Fruit fly (Drosophila melanogaster) whole organism, embryonic: ENCODE results near the gene CG15927.

Experiments used
- Ada2b ChIP-seq: fragments of 200-800 bp; sonication (Bioruptor generic); IDR thresholded peaks from 2 replicates; pipeline ENCODE4 v1.3.6; 2022; ENCODE audit warnings: missing biosample characterization, missing genetic modification characterization
- BEAF-32 ChIP-seq: fragments of 200-800 bp; sonication (Bioruptor generic); optimal IDR thresholded peaks from 3 replicates; lab custom pipeline; 2017; ENCODE audit warnings: missing biosample characterization, missing genetic modification characterization, mild to moderate bottlenecking, moderate library complexity, missing genetic modification reagents
- CG10147 ChIP-seq: fragments of 200-800 bp; sonication (Bioruptor generic); optimal IDR thresholded peaks from 2 replicates; lab custom pipeline; 2019; ENCODE audit warnings: missing biosample characterization, mild to moderate bottlenecking, missing genetic modification characterization, moderate library complexity
- CG10274 ChIP-seq: fragments of 200-800 bp; sonication (Bioruptor generic); optimal IDR thresholded peaks from 3 replicates; lab custom pipeline; 2017; ENCODE audit warnings: missing biosample characterization, mild to moderate bottlenecking, missing genetic modification characterization
- CG10543 ChIP-seq: fragments of 200-800 bp; sonication (Bioruptor generic); optimal IDR thresholded peaks from 3 replicates; lab custom pipeline; 2017; ENCODE audit warnings: missing biosample characterization, mild to moderate bottlenecking, missing genetic modification characterization, moderate library complexity
- CG12219 ChIP-seq: fragments of 200-800 bp; sonication (Bioruptor generic); optimal IDR thresholded peaks from 3 replicates; lab custom pipeline; 2018; ENCODE audit warnings: missing biosample characterization, mild to moderate bottlenecking, missing genetic modification characterization
- CG12391 ChIP-seq: fragments of 200-800 bp; sonication (Bioruptor generic); optimal IDR thresholded peaks from 3 replicates; lab custom pipeline; 2018; ENCODE audit warnings: missing biosample characterization, mild to moderate bottlenecking, missing genetic modification characterization, moderate library complexity
- CG13287 ChIP-seq: fragments of 200-800 bp; sonication (Bioruptor generic); IDR thresholded peaks from 2 replicates; pipeline ENCODE4 v1.3.6; 2022; ENCODE audit warnings: missing biosample characterization, missing genetic modification characterization; ENCODE audit not compliant: partially characterized antibody
- CG13624 ChIP-seq: fragments of 200-800 bp; sonication (Bioruptor generic); optimal IDR thresholded peaks from 2 replicates; lab custom pipeline; 2016; ENCODE audit warnings: missing biosample characterization, missing genetic modification characterization
- CG14441 ChIP-seq: fragments of 200-800 bp; sonication (Bioruptor generic); IDR thresholded peaks from 2 replicates; pipeline ENCODE4 v1.3.6; 2022; ENCODE audit warnings: missing biosample characterization, missing genetic modification characterization
- CG17186 ChIP-seq: fragments of 200-800 bp; sonication (Bioruptor generic); optimal IDR thresholded peaks from 3 replicates; lab custom pipeline; 2017; ENCODE audit warnings: missing biosample characterization, missing genetic modification reagents, missing genetic modification characterization
- CG17361 ChIP-seq: fragments of 200-800 bp; sonication (Bioruptor generic); IDR thresholded peaks from 3 replicates; pipeline ENCODE4 v1.3.6; 2022; ENCODE audit warnings: missing biosample characterization, missing genetic modification characterization
- CG17385 ChIP-seq: fragments of 200-800 bp; sonication (Bioruptor generic); optimal IDR thresholded peaks from 3 replicates; lab custom pipeline; 2018; ENCODE audit warnings: missing biosample characterization, mild to moderate bottlenecking, missing genetic modification characterization
- CG1832 ChIP-seq: fragments of 200-800 bp; sonication (Bioruptor generic); optimal IDR thresholded peaks from 2 replicates; lab custom pipeline; 2017; ENCODE audit warnings: missing biosample characterization, mild to moderate bottlenecking, missing genetic modification characterization, inconsistent platforms
- CG31441 ChIP-seq: fragments of 200-800 bp; sonication (Bioruptor generic); IDR thresholded peaks from 2 replicates; pipeline ENCODE4 v1.3.6; 2022; ENCODE audit warnings: missing biosample characterization, missing genetic modification characterization
- CG34224 ChIP-seq: fragments of 200-800 bp; sonication (Bioruptor generic); IDR thresholded peaks from 3 replicates; pipeline ENCODE4 v1.3.6; 2022; ENCODE audit warnings: missing biosample characterization, missing genetic modification characterization; ENCODE audit not compliant: partially characterized antibody
- CG4424 ChIP-seq: fragments of 200-800 bp; sonication (Bioruptor generic); optimal IDR thresholded peaks from 3 replicates; lab custom pipeline; 2016; ENCODE audit warnings: missing biosample characterization, missing genetic modification characterization
- CG4617 ChIP-seq: fragments of 200-800 bp; sonication (Bioruptor generic); optimal IDR thresholded peaks from 3 replicates; lab custom pipeline; 2016; ENCODE audit warnings: missing biosample characterization, missing genetic modification characterization, borderline replicate concordance
- CG6813 ChIP-seq: fragments of 200-800 bp; sonication (Bioruptor generic); optimal IDR thresholded peaks from 2 replicates; lab custom pipeline; 2017; ENCODE audit warnings: missing biosample characterization, missing genetic modification characterization, mild to moderate bottlenecking, moderate library complexity, missing genetic modification reagents
- CG9609 ChIP-seq: fragments of 200-800 bp; sonication (Bioruptor generic); optimal IDR thresholded peaks from 3 replicates; lab custom pipeline; 2016; ENCODE audit warnings: missing biosample characterization, missing genetic modification characterization
- CG9797 ChIP-seq: fragments of 200-800 bp; sonication (Bioruptor generic); optimal IDR thresholded peaks from 3 replicates; lab custom pipeline; 2018; ENCODE audit warnings: missing biosample characterization, mild to moderate bottlenecking, missing genetic modification characterization
- Optix ChIP-seq: fragments of 200-800 bp; sonication (Bioruptor generic); IDR thresholded peaks from 3 replicates; pipeline ENCODE4 v1.3.6; 2022; ENCODE audit warnings: missing biosample characterization, missing genetic modification characterization
- Trl ChIP-seq, 3 experiments: fragments of >200 bp in 2 of 3; fragments of 200-800 bp in 1 of 3; sonication (Bioruptor generic) in 1 of 3; optimal IDR thresholded peaks; 2 replicates in 1 of 3; 3 replicates in 2 of 3; lab custom pipeline; 2016 to 2017; ENCODE audit warnings: missing biosample characterization in 1 of 3, missing genetic modification characterization in 1 of 3
- Xbp1 ChIP-seq: fragments of 200-800 bp; sonication (Bioruptor generic); optimal IDR thresholded peaks from 3 replicates; lab custom pipeline; 2016; ENCODE audit warnings: missing biosample characterization, mild to moderate bottlenecking, missing genetic modification characterization
- abd-A ChIP-seq: fragments of 200-800 bp; sonication (Bioruptor generic); optimal IDR thresholded peaks from 3 replicates; lab custom pipeline; 2019; ENCODE audit warnings: missing biosample characterization, mild to moderate bottlenecking, missing genetic modification characterization, moderate library complexity
- al ChIP-seq: fragments of 200-800 bp; sonication (Bioruptor generic); IDR thresholded peaks from 2 replicates; pipeline ENCODE4 v1.3.6; 2022; ENCODE audit warnings: missing biosample characterization, missing genetic modification characterization
- bsh ChIP-seq, 2 experiments: fragments of 200-800 bp; sonication (Bioruptor generic); optimal IDR thresholded peaks; 2 replicates each; lab custom pipeline; 2017 to 2018; ENCODE audit warnings: mild to moderate bottlenecking in 2 of 2, missing biosample characterization in 2 of 2, missing genetic modification characterization in 2 of 2, moderate library complexity in 1 of 2
- ci ChIP-seq: fragments of 200-800 bp; sonication (Bioruptor generic); IDR thresholded peaks from 3 replicates; pipeline ENCODE4 v1.3.6; 2022; ENCODE audit warnings: missing biosample characterization, missing genetic modification characterization
- cwo ChIP-seq: fragments of 200-800 bp; sonication (Bioruptor generic); optimal IDR thresholded peaks from 3 replicates; lab custom pipeline; 2017; ENCODE audit warnings: missing biosample characterization, missing genetic modification characterization, mild to moderate bottlenecking, moderate library complexity, missing genetic modification reagents
- da ChIP-seq: fragments of 200-800 bp; sonication (Bioruptor generic); optimal IDR thresholded peaks from 2 replicates; lab custom pipeline; 2016; ENCODE audit warnings: missing biosample characterization, missing genetic modification characterization
- fd64A ChIP-seq: fragments of 200-800 bp; sonication (Bioruptor generic); optimal IDR thresholded peaks from 3 replicates; lab custom pipeline; 2018; ENCODE audit warnings: missing biosample characterization, mild to moderate bottlenecking, missing genetic modification characterization
- hbn ChIP-seq: fragments of 200-800 bp; sonication (Bioruptor generic); IDR thresholded peaks from 2 replicates; pipeline ENCODE4 v1.3.6; 2022; ENCODE audit warnings: missing biosample characterization, missing genetic modification characterization; ENCODE audit not compliant: partially characterized antibody
- lab ChIP-seq: fragments of 200-800 bp; sonication (Bioruptor generic); optimal IDR thresholded peaks from 3 replicates; lab custom pipeline; 2017; ENCODE audit warnings: missing biosample characterization, missing genetic modification characterization, mild to moderate bottlenecking, moderate library complexity, missing genetic modification reagents
- lola ChIP-seq, 3 experiments: fragments of >200 bp in 2 of 3; fragments of 200-800 bp in 1 of 3; sonication (Bioruptor generic) in 1 of 3; optimal IDR thresholded peaks; 2 replicates each; lab custom pipeline; 2017 to 2019; ENCODE audit warnings: missing biosample characterization in 3 of 3, missing genetic modification characterization in 3 of 3, mild to moderate bottlenecking in 1 of 3, moderate library complexity in 1 of 3
- nmo ChIP-seq: fragments of 200-800 bp; sonication (Bioruptor generic); optimal IDR thresholded peaks from 2 replicates; lab custom pipeline; 2018; ENCODE audit warnings: missing biosample characterization, mild to moderate bottlenecking, missing genetic modification characterization, moderate library complexity
- prd ChIP-seq, 3 experiments: fragments of >200 bp in 2 of 3; fragments of 200-800 bp in 1 of 3; sonication (Bioruptor generic) in 1 of 3; optimal IDR thresholded peaks in 2 of 3; IDR thresholded peaks in 1 of 3; 2 replicates in 2 of 3; 3 replicates in 1 of 3; pipeline versions ENCODE4 v1.3.6 to Lab custom; 2017 to 2022; ENCODE audit warnings: missing biosample characterization in 1 of 3, missing genetic modification characterization in 1 of 3
- row ChIP-seq: fragments of 200-800 bp; sonication (Bioruptor generic); IDR thresholded peaks from 3 replicates; pipeline ENCODE4 v1.3.6; 2022; ENCODE audit warnings: missing biosample characterization, missing genetic modification characterization
- salm ChIP-seq: fragments of 200-800 bp; sonication (Bioruptor generic); optimal IDR thresholded peaks from 2 replicates; lab custom pipeline; 2018; ENCODE audit warnings: missing biosample characterization, mild to moderate bottlenecking, missing genetic modification characterization
- scrt ChIP-seq: fragments of 200-800 bp; sonication (Bioruptor generic); optimal IDR thresholded peaks from 2 replicates; lab custom pipeline; 2018; ENCODE audit warnings: missing biosample characterization, mild to moderate bottlenecking, missing genetic modification characterization, moderate library complexity
- stc ChIP-seq: fragments of 200-800 bp; sonication (Bioruptor generic); IDR thresholded peaks from 2 replicates; pipeline ENCODE4 v1.3.6; 2022; ENCODE audit warnings: missing biosample characterization, missing genetic modification characterization
- tap ChIP-seq: fragments of 200-800 bp; optimal IDR thresholded peaks from 3 replicates; lab custom pipeline; 2019; ENCODE audit warnings: missing biosample characterization, mild to moderate bottlenecking, missing genetic modification characterization, moderate library complexity
- tio ChIP-seq: fragments of 200-800 bp; sonication (Bioruptor generic); optimal IDR thresholded peaks from 2 replicates; lab custom pipeline; 2017; ENCODE audit warnings: missing biosample characterization, missing genetic modification characterization, inconsistent platforms
- tll ChIP-seq, 2 experiments: fragments of 200-800 bp in 1 of 2; fragments of >200 bp in 1 of 2; sonication (Bioruptor generic) in 1 of 2; optimal IDR thresholded peaks; 2 replicates each; lab custom pipeline; 2017 to 2019; ENCODE audit warnings: missing biosample characterization in 2 of 2, missing genetic modification characterization in 2 of 2, mild to moderate bottlenecking in 1 of 2, moderate library complexity in 1 of 2
- twi ChIP-seq: fragments of 200-800 bp; optimal IDR thresholded peaks from 2 replicates; lab custom pipeline; 2019; ENCODE audit warnings: missing biosample characterization, mild to moderate bottlenecking, missing genetic modification characterization, moderate library complexity
- unpg ChIP-seq: fragments of 200-800 bp; sonication (Bioruptor generic); optimal IDR thresholded peaks from 3 replicates; lab custom pipeline; 2018; ENCODE audit warnings: missing biosample characterization, mild to moderate bottlenecking, missing genetic modification characterization, moderate library complexity
- zfh2 ChIP-seq: fragments of 200-800 bp; sonication (Bioruptor generic); optimal IDR thresholded peaks from 2 replicates; lab custom pipeline; 2016; ENCODE audit warnings: missing biosample characterization, missing genetic modification characterization

CG15927 gene

DNA sequence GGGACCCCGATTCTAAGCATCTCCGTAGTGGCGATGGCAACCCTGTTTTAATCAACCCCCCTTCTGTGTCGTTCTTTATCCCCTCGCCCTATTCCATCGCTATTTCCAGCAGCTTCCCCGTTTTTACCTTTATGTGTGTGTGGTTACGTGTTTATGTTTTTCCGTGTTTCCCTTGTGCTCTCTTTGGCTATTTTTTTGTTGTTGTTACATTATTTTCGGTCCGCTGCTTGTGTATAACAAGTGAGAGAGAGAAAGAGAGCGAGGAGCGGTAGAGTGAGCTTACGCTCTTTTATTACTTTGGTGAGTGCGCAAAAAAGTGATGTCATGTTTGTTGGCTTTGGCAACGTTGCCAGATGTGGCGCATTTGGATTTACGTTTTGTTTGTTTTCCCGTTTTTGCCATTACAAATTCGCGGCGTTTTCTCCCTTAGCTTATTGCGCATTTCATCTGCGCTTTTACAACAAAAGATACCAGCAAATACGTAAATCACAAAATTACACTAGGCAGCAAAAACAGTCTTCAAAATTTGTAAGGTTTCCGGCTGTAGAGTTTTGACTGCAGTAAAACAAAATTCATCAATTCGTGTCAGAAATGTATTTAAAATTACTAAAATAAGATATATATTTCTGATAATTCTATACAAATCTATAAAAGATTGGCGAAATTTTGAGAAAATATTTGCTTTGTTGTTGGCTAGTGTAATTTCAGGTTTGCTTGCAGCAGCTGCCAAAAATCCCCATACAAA lies 15.8 kb downstream of the CG15927 start (continued):
- no peak for TF ChIP-seq CG9609
- TF ChIP-seq lola (GFP tag; optimal IDR thresholded peaks at IDR 0.05; lab: Kevin White, UChicago) = peak in 1 of 3 experiments; percentile 2
- peak; percentile 70 for TF ChIP-seq CG14441
- peak; percentile 62 for TF ChIP-seq cwo (GFP tag; lab: Kevin White, UChicago)
- no peak for TF ChIP-seq zfh2 (GFP tag; lab: Kevin White, UChicago)
- TF ChIP-seq CG31441 (GFP tag; lab: Robert Waterston, UW) = 0 out of 2 replicates have a peak, but pooled peaks have one; percentile 31
- peak; percentile 86 to 97 for TF ChIP-seq Trl (optimal IDR thresholded peaks at IDR 0.05; lab: Kevin White, UChicago)
- no peak for TF ChIP-seq Trl (GFP tag; optimal IDR thresholded peaks at IDR 0.05; lab: Kevin White, UChicago)
- peak; percentile 65 for TF ChIP-seq unpg (GFP tag; lab: Kevin White, UChicago)
- no peak; the same call in 1 of the 2 replicates for TF ChIP-seq CG13287
- peak; percentile 36 for TF ChIP-seq scrt (GFP tag; lab: Kevin White, UChicago)
- TF ChIP-seq BEAF-32 (GFP tag; lab: Kevin White, UChicago) = no peak
- TF ChIP-seq CG34224 (GFP tag; lab: Robert Waterston, UW) = peak; percentile 59
- TF ChIP-seq tio (GFP tag; lab: Kevin White, UChicago) = peak; percentile 29
- peak; percentile 71 for TF ChIP-seq CG10147 (GFP tag; lab: Kevin White, UChicago)
- no peak for TF ChIP-seq CG4617 (GFP tag; lab: Kevin White, UChicago)
- TF ChIP-seq CG13624 = peak; percentile 48
- peak; percentile 69 for TF ChIP-seq nmo (GFP tag; lab: Kevin White, UChicago)
- TF ChIP-seq CG17361 (GFP tag; lab: Robert Waterston, UW) = peak; percentile 53; the same call in 2 of the 3 replicates
- peak; percentile 93 for TF ChIP-seq abd-A (tag; lab: Kevin White, UChicago)
- no peak for TF ChIP-seq salm (tag; lab: Kevin White, UChicago)
- no peak for TF ChIP-seq CG17186
- no peak for TF ChIP-seq Xbp1
- peak; percentile 21 for TF ChIP-seq tap
- TF ChIP-seq CG17385 (GFP tag; lab: Kevin White, UChicago) = peak; percentile 66
- peak; percentile 37; the same call in 1 of the 2 replicates for TF ChIP-seq stc (GFP tag; lab: Robert Waterston, UW)
- TF ChIP-seq row (GFP tag; lab: Robert Waterston, UW) = peak; percentile 78
- peak; percentile 69 for TF ChIP-seq lab (GFP tag; lab: Kevin White, UChicago)
- TF ChIP-seq CG4424 = peak; percentile 24
- TF ChIP-seq CG12219 (GFP tag; lab: Kevin White, UChicago) = peak; percentile 12
- TF ChIP-seq al (GFP tag; lab: Robert Waterston, UW) = peak; percentile 72
- TF ChIP-seq fd64A = no peak
- TF ChIP-seq hbn (GFP tag; lab: Robert Waterston, UW) = no peak
- TF ChIP-seq da = no peak
- TF ChIP-seq Ada2b (GFP tag; lab: Robert Waterston, UW) = peak; percentile 59; the same call in 1 of the 2 replicates
- no peak for TF ChIP-seq prd (optimal IDR thresholded peaks at IDR 0.05; lab: Kevin White, UChicago)
- peak; percentile 70 for TF ChIP-seq prd (GFP tag; IDR thresholded peaks at IDR 0.05; lab: Robert Waterston, UW)
- TF ChIP-seq CG1832 (GFP tag; lab: Kevin White, UChicago) = no peak
- TF ChIP-seq CG9797 (GFP tag; lab: Kevin White, UChicago) = no peak
- TF ChIP-seq tll (GFP tag; optimal IDR thresholded peaks at IDR 0.05; lab: Kevin White, UChicago) = no peak
- no peak for TF ChIP-seq CG10274 (GFP tag; lab: Kevin White, UChicago)
- TF ChIP-seq CG12391 = peak; percentile 47
- TF ChIP-seq CG10543 (GFP tag; lab: Kevin White, UChicago) = peak; percentile 26
- TF ChIP-seq Optix = no peak
- peak in 1 of 2 experiments; percentile 58 for TF ChIP-seq bsh (GFP tag; optimal IDR thresholded peaks at IDR 0.05; lab: Kevin White, UChicago)
- peak; percentile 68 for TF ChIP-seq ci (GFP tag; lab: Robert Waterston, UW)
- peak; percentile 43 for TF ChIP-seq CG6813 (GFP tag; lab: Kevin White, UChicago)
- no peak for TF ChIP-seq twi (tag; lab: Kevin White, UChicago)
